Fruit fly (Drosophila melanogaster) whole organism, embryonic: ENCODE data around the gene Nin.

Source experiments
- Atf-2 ChIP-seq: fragments of 200-800 bp; sonication (Bioruptor generic); optimal IDR thresholded peaks from 2 replicates; lab custom pipeline; 2016; ENCODE audit warnings: missing biosample characterization, missing genetic modification characterization
- CG10209 ChIP-seq: fragments of 200-800 bp; sonication (Bioruptor generic); optimal IDR thresholded peaks from 3 replicates; lab custom pipeline; 2017; ENCODE audit warnings: missing biosample characterization, mild to moderate bottlenecking, missing genetic modification characterization, missing genetic modification reagents
- CG10267 ChIP-seq: fragments of 200-800 bp; sonication (Bioruptor generic); optimal IDR thresholded peaks from 2 replicates; lab custom pipeline; 2018; ENCODE audit warnings: missing biosample characterization, mild to moderate bottlenecking, missing genetic modification characterization, moderate library complexity
- CG10274 ChIP-seq: fragments of 200-800 bp; sonication (Bioruptor generic); optimal IDR thresholded peaks from 3 replicates; lab custom pipeline; 2017; ENCODE audit warnings: missing biosample characterization, mild to moderate bottlenecking, missing genetic modification characterization
- CG10321 ChIP-seq: fragments of 200-800 bp; sonication (Bioruptor generic); IDR thresholded peaks from 2 replicates; pipeline ENCODE4 v1.3.6; 2022; ENCODE audit warnings: missing biosample characterization, missing genetic modification characterization
- CG11695 ChIP-seq: fragments of 200-800 bp; sonication (Bioruptor generic); IDR thresholded peaks from 3 replicates; pipeline ENCODE4 v1.3.6; 2022; ENCODE audit warnings: missing biosample characterization, missing genetic modification characterization
- CG12219 ChIP-seq: fragments of 200-800 bp; sonication (Bioruptor generic); optimal IDR thresholded peaks from 3 replicates; lab custom pipeline; 2018; ENCODE audit warnings: missing biosample characterization, mild to moderate bottlenecking, missing genetic modification characterization
- CG12299 ChIP-seq: fragments of 200-800 bp; sonication (Bioruptor generic); optimal IDR thresholded peaks from 2 replicates; lab custom pipeline; 2018; ENCODE audit warnings: missing biosample characterization, mild to moderate bottlenecking, missing genetic modification characterization
- CG12391 ChIP-seq: fragments of 200-800 bp; sonication (Bioruptor generic); optimal IDR thresholded peaks from 3 replicates; lab custom pipeline; 2018; ENCODE audit warnings: missing biosample characterization, mild to moderate bottlenecking, missing genetic modification characterization, moderate library complexity
- CG12659 ChIP-seq: fragments of 200-800 bp; sonication (Bioruptor generic); optimal IDR thresholded peaks from 3 replicates; lab custom pipeline; 2017; ENCODE audit warnings: mild to moderate bottlenecking, missing biosample characterization, missing genetic modification reagents, missing genetic modification characterization
- CG12744 ChIP-seq: fragments of 200-800 bp; sonication (Bioruptor generic); optimal IDR thresholded peaks from 2 replicates; lab custom pipeline; 2016; ENCODE audit warnings: missing biosample characterization, missing genetic modification characterization
- CG13894 ChIP-seq: fragments of 200-800 bp; sonication (Bioruptor generic); optimal IDR thresholded peaks from 3 replicates; lab custom pipeline; 2018; ENCODE audit warnings: missing biosample characterization, mild to moderate bottlenecking, missing genetic modification characterization, moderate library complexity
- CG14014 ChIP-seq: fragments of 200-800 bp; sonication (Bioruptor generic); IDR thresholded peaks from 2 replicates; pipeline ENCODE4 v1.3.6; 2022; ENCODE audit warnings: missing biosample characterization, missing genetic modification characterization
- CG14050 ChIP-seq: fragments of 200-800 bp; sonication (Bioruptor generic); IDR thresholded peaks from 3 replicates; pipeline ENCODE4 v1.3.6; 2022; ENCODE audit warnings: missing biosample characterization, missing genetic modification characterization
- CG14667 ChIP-seq: fragments of 200-800 bp; sonication (Bioruptor generic); IDR thresholded peaks from 2 replicates; pipeline ENCODE4 v1.3.6; 2022; ENCODE audit warnings: missing biosample characterization, missing genetic modification characterization
- CG17829 ChIP-seq: fragments of 200-800 bp; optimal IDR thresholded peaks from 2 replicates; lab custom pipeline; 2019; ENCODE audit warnings: missing biosample characterization, mild to moderate bottlenecking, missing genetic modification characterization, moderate library complexity
- CG33557 ChIP-seq: fragments of 200-800 bp; sonication (Bioruptor generic); optimal IDR thresholded peaks from 2 replicates; lab custom pipeline; 2019; ENCODE audit warnings: missing biosample characterization, mild to moderate bottlenecking, missing genetic modification characterization, moderate library complexity
- CG4328 ChIP-seq: fragments of 200-800 bp; sonication (Bioruptor generic); optimal IDR thresholded peaks from 3 replicates; lab custom pipeline; 2017; ENCODE audit warnings: missing biosample characterization, missing genetic modification reagents, missing genetic modification characterization
- CG5180 ChIP-seq: fragments of 200-800 bp; sonication (Bioruptor generic); optimal IDR thresholded peaks from 3 replicates; lab custom pipeline; 2017; ENCODE audit warnings: missing biosample characterization, missing genetic modification characterization, mild to moderate bottlenecking, moderate library complexity, missing genetic modification reagents
- CG6791 ChIP-seq: fragments of 200-800 bp; sonication (Bioruptor generic); IDR thresholded peaks from 3 replicates; pipeline ENCODE4 v1.3.6; 2022; ENCODE audit warnings: missing biosample characterization, missing genetic modification characterization; ENCODE audit not compliant: partially characterized antibody
- CG6854 ChIP-seq: fragments of 200-800 bp; sonication (Bioruptor generic); optimal IDR thresholded peaks from 3 replicates; lab custom pipeline; 2017; ENCODE audit warnings: missing biosample characterization, mild to moderate bottlenecking, missing genetic modification characterization
- Fer3 ChIP-seq: fragments of 200-800 bp; sonication (Bioruptor generic); optimal IDR thresholded peaks from 2 replicates; lab custom pipeline; 2018; ENCODE audit warnings: missing biosample characterization, mild to moderate bottlenecking, missing genetic modification characterization, moderate library complexity
- Gsc ChIP-seq: fragments of 200-800 bp; sonication (Bioruptor generic); IDR thresholded peaks from 2 replicates; pipeline ENCODE4 v1.3.6; 2022; ENCODE audit warnings: missing biosample characterization, missing genetic modification characterization
- HLH3B ChIP-seq: fragments of 200-800 bp; sonication (Bioruptor generic); IDR thresholded peaks from 2 replicates; pipeline ENCODE4 v1.3.6; 2022; ENCODE audit warnings: missing biosample characterization, missing genetic modification characterization
- HmgZ ChIP-seq: fragments of 200-800 bp; sonication (Bioruptor generic); optimal IDR thresholded peaks from 2 replicates; lab custom pipeline; 2018; ENCODE audit warnings: missing biosample characterization, mild to moderate bottlenecking, missing genetic modification characterization
- Kr ChIP-seq: fragments of 200-800 bp; sonication (Bioruptor generic); optimal IDR thresholded peaks from 2 replicates; lab custom pipeline; 2017; ENCODE audit warnings: missing biosample characterization, mild to moderate bottlenecking, missing genetic modification characterization
- Mes4 ChIP-seq: fragments of 200-800 bp; sonication (Bioruptor generic); optimal IDR thresholded peaks from 2 replicates; lab custom pipeline; 2016; ENCODE audit warnings: missing biosample characterization, missing genetic modification characterization
- Opbp ChIP-seq: fragments of 200-800 bp; sonication (Bioruptor generic); IDR thresholded peaks from 3 replicates; pipeline ENCODE4 v1.3.6; 2022; ENCODE audit warnings: missing biosample characterization, missing genetic modification characterization; ENCODE audit not compliant: partially characterized antibody
- Ptx1 ChIP-seq: fragments of 200-800 bp; sonication (Bioruptor generic); IDR thresholded peaks from 2 replicates; pipeline ENCODE4 v1.3.6; 2022; ENCODE audit warnings: missing biosample characterization, missing genetic modification characterization
- Vsx1 ChIP-seq: fragments of 200-800 bp; sonication (Bioruptor generic); optimal IDR thresholded peaks from 2 replicates; lab custom pipeline; 2017; ENCODE audit warnings: missing biosample characterization, mild to moderate bottlenecking, missing genetic modification characterization, missing genetic modification reagents
- abd-A ChIP-seq: fragments of 200-800 bp; sonication (Bioruptor generic); optimal IDR thresholded peaks from 3 replicates; lab custom pipeline; 2019; ENCODE audit warnings: missing biosample characterization, mild to moderate bottlenecking, missing genetic modification characterization, moderate library complexity
- ap ChIP-seq: fragments of 200-800 bp; sonication (Bioruptor generic); IDR thresholded peaks from 2 replicates; pipeline ENCODE4 v1.3.6; 2022; ENCODE audit warnings: missing biosample characterization, missing genetic modification characterization
- ase ChIP-seq: fragments of 200-800 bp; sonication (Bioruptor generic); IDR thresholded peaks from 3 replicates; pipeline ENCODE4 v1.3.6; 2022; ENCODE audit warnings: missing biosample characterization, missing genetic modification characterization
- dan ChIP-seq: fragments of 200-800 bp; sonication (Bioruptor generic); IDR thresholded peaks from 2 replicates; pipeline ENCODE4 v1.3.6; 2022; ENCODE audit warnings: missing biosample characterization, missing genetic modification characterization
- fd96Cb ChIP-seq: fragments of 200-800 bp; sonication (Bioruptor generic); optimal IDR thresholded peaks from 2 replicates; lab custom pipeline; 2018; ENCODE audit warnings: missing biosample characterization, mild to moderate bottlenecking, missing genetic modification characterization, moderate library complexity
- grau ChIP-seq: fragments of 200-800 bp; optimal IDR thresholded peaks from 3 replicates; lab custom pipeline; 2019; ENCODE audit warnings: missing biosample characterization, mild to moderate bottlenecking, missing genetic modification characterization, moderate library complexity
- gsb ChIP-seq: fragments of 200-800 bp; sonication (Bioruptor generic); IDR thresholded peaks from 2 replicates; pipeline ENCODE4 v1.3.6; 2022; ENCODE audit warnings: missing biosample characterization, missing genetic modification characterization
- hbn ChIP-seq: fragments of 200-800 bp; sonication (Bioruptor generic); IDR thresholded peaks from 2 replicates; pipeline ENCODE4 v1.3.6; 2022; ENCODE audit warnings: missing biosample characterization, missing genetic modification characterization; ENCODE audit not compliant: partially characterized antibody
- maf-S ChIP-seq: fragments of 200-800 bp; sonication (Bioruptor generic); optimal IDR thresholded peaks from 2 replicates; lab custom pipeline; 2016; ENCODE audit warnings: missing biosample characterization, missing genetic modification characterization
- mld ChIP-seq: fragments of 200-800 bp; sonication (Bioruptor generic); IDR thresholded peaks from 3 replicates; pipeline ENCODE4 v1.3.6; 2022; ENCODE audit warnings: missing biosample characterization, missing genetic modification characterization; ENCODE audit not compliant: partially characterized antibody
- onecut ChIP-seq: fragments of 200-800 bp; sonication (Bioruptor generic); IDR thresholded peaks from 2 replicates; pipeline ENCODE4 v1.3.6; 2022; ENCODE audit warnings: missing biosample characterization, missing genetic modification characterization
- pzg ChIP-seq: fragments of 200-800 bp; sonication (Bioruptor generic); optimal IDR thresholded peaks from 3 replicates; lab custom pipeline; 2018; ENCODE audit warnings: missing biosample characterization, mild to moderate bottlenecking, missing genetic modification characterization, moderate library complexity
- run ChIP-seq: fragments of 200-800 bp; sonication (Bioruptor generic); optimal IDR thresholded peaks from 3 replicates; lab custom pipeline; 2018; ENCODE audit warnings: missing biosample characterization, mild to moderate bottlenecking, missing genetic modification characterization
- sens-2 ChIP-seq: fragments of 200-800 bp; sonication (Bioruptor generic); IDR thresholded peaks from 2 replicates; pipeline ENCODE4 v1.3.6; 2022; ENCODE audit warnings: missing biosample characterization, missing genetic modification characterization
- seq ChIP-seq: fragments of 200-800 bp; sonication (Bioruptor generic); IDR thresholded peaks from 2 replicates; pipeline ENCODE4 v1.3.6; 2022; ENCODE audit warnings: missing biosample characterization, missing genetic modification characterization
- tin ChIP-seq: fragments of 200-800 bp; sonication (Bioruptor generic); optimal IDR thresholded peaks from 3 replicates; lab custom pipeline; 2016; ENCODE audit warnings: missing biosample characterization, missing genetic modification characterization
- tio ChIP-seq: fragments of 200-800 bp; sonication (Bioruptor generic); optimal IDR thresholded peaks from 2 replicates; lab custom pipeline; 2017; ENCODE audit warnings: missing biosample characterization, missing genetic modification characterization, inconsistent platforms
- wek ChIP-seq: fragments of 200-800 bp; sonication (Bioruptor generic); optimal IDR thresholded peaks from 3 replicates; lab custom pipeline; 2018; ENCODE audit warnings: missing biosample characterization, mild to moderate bottlenecking, missing genetic modification characterization, moderate library complexity
- z ChIP-seq: fragments of 200-800 bp; sonication (Bioruptor generic); IDR thresholded peaks from 3 replicates; pipeline ENCODE4 v1.3.6; 2022; ENCODE audit warnings: missing biosample characterization, missing genetic modification characterization
- zen ChIP-seq: fragments of 200-800 bp; sonication (Bioruptor generic); optimal IDR thresholded peaks from 3 replicates; lab custom pipeline; 2018; ENCODE audit warnings: missing biosample characterization, mild to moderate bottlenecking, missing genetic modification characterization, moderate library complexity

Nin gene

DNA sequence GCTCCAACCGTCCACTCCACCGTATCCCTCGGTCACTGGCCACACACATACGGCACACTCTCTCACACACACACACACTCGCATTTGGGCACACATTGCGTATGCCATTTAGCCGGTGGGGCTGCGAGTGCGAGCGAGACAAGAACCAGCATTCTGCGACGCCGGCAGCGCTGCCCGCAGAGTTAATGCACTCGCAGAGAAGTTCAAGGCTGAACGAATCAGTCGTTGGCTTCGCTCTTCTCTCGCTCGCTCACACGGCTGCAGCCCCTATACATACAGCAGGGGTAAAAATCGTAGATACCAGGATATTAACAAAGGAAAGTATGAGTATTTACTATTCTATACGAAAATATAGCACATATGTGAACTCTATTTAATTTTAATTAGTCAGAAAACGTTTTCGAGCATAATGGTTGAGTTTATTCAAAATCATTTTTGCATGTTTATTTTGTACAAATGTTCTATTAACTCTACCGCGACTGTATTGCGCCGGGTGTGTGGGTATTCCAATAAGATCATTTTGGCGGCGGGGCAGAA is 14.7 kb upstream of the Nin start (continued):
- TF ChIP-seq pzg = no peak
- no peak for TF ChIP-seq Kr
- TF ChIP-seq maf-S (GFP tag; lab: Kevin White, UChicago) = peak; percentile 27
- peak; percentile 68 for TF ChIP-seq tio (GFP tag; lab: Kevin White, UChicago)
- peak; percentile 87 for TF ChIP-seq CG17829
- TF ChIP-seq run = peak; percentile 37
- TF ChIP-seq CG14014 (GFP tag; lab: Robert Waterston, UW) = peak; percentile 50; the same call in 1 of the 2 replicates
- TF ChIP-seq CG12219 (GFP tag; lab: Kevin White, UChicago) = peak; percentile 75
- peak; percentile 32; the same call in 1 of the 2 replicates for TF ChIP-seq CG10321 (GFP tag; lab: Robert Waterston, UW)
- TF ChIP-seq CG6791 (GFP tag; lab: Robert Waterston, UW) = no peak
- TF ChIP-seq Gsc = no peak
- no peak for TF ChIP-seq hbn (GFP tag; lab: Robert Waterston, UW)
- peak; percentile 63 for TF ChIP-seq HLH3B (GFP tag; lab: Robert Waterston, UW)
- TF ChIP-seq z (GFP tag; lab: Robert Waterston, UW) = peak; percentile 53; the same call in 1 of the 3 replicates
- TF ChIP-seq CG12659 (GFP tag; lab: Kevin White, UChicago) = peak; percentile 60
- peak; percentile 43; the same call in 2 of the 3 replicates for TF ChIP-seq CG14050 (GFP tag; lab: Robert Waterston, UW)
- peak; percentile 58 for TF ChIP-seq CG10274 (GFP tag; lab: Kevin White, UChicago)
- peak; percentile 83 for TF ChIP-seq CG33557 (GFP tag; lab: Kevin White, UChicago)
- TF ChIP-seq onecut (GFP tag; lab: Robert Waterston, UW) = peak; percentile 67
- no peak for TF ChIP-seq Opbp
- peak; percentile 64; the same call in 1 of the 3 replicates for TF ChIP-seq ase (GFP tag; lab: Robert Waterston, UW)
- TF ChIP-seq CG6854 (GFP tag; lab: Kevin White, UChicago) = peak; percentile 6
- peak; percentile 71 for TF ChIP-seq tin (GFP tag; lab: Kevin White, UChicago)
- TF ChIP-seq grau (tag; lab: Kevin White, UChicago) = peak; percentile 65
- TF ChIP-seq gsb (GFP tag; lab: Robert Waterston, UW) = no peak
- peak; percentile 85 for TF ChIP-seq fd96Cb
- TF ChIP-seq ap (GFP tag; lab: Robert Waterston, UW) = no peak
- peak; percentile 28 for TF ChIP-seq CG12299 (tag; lab: Kevin White, UChicago)
- no peak for TF ChIP-seq abd-A (tag; lab: Kevin White, UChicago)
- peak; percentile 86 for TF ChIP-seq CG5180 (GFP tag; lab: Kevin White, UChicago)
- peak; percentile 39; the same call in 1 of the 2 replicates for TF ChIP-seq CG14667 (GFP tag; lab: Robert Waterston, UW)
- TF ChIP-seq HmgZ (tag; lab: Kevin White, UChicago) = peak; percentile 50
- TF ChIP-seq Mes4 (GFP tag; lab: Kevin White, UChicago) = peak; percentile 62
- no peak for TF ChIP-seq mld
- peak; percentile 87 for TF ChIP-seq zen (tag; lab: Kevin White, UChicago)
- TF ChIP-seq Atf-2 = peak; percentile 39
- TF ChIP-seq dan = no peak
- no peak for TF ChIP-seq CG13894
- peak; percentile 50 for TF ChIP-seq wek
- peak; percentile 73 for TF ChIP-seq Ptx1 (GFP tag; lab: Robert Waterston, UW)
- peak; percentile 64 for TF ChIP-seq CG10209
- peak; percentile 62 for TF ChIP-seq Vsx1 (GFP tag; lab: Kevin White, UChicago)
- no peak for TF ChIP-seq CG12744
- TF ChIP-seq seq = no peak; the same call in 1 of the 2 replicates
- peak; percentile 32 for TF ChIP-seq CG4328 (GFP tag; lab: Kevin White, UChicago)
- peak; percentile 79 for TF ChIP-seq CG10267
- no peak for TF ChIP-seq sens-2 (GFP tag; lab: Robert Waterston, UW)
- peak; percentile 50 for TF ChIP-seq Fer3 (tag; lab: Kevin White, UChicago)
- TF ChIP-seq CG11695 = peak; percentile 78
- TF ChIP-seq CG12391 = peak; percentile 86
